Worm (Caenorhabditis elegans) whole organism, L4/young adult: Measurements from ENCODE around the gene srx-43.

ENCODE experiments used
- W03F9.2 ChIP-seq: fragments of 150-350 bp; optimal IDR thresholded peaks from 2 replicates; lab custom pipeline; 2014; ENCODE audit warnings: missing biosample characterization, missing genetic modification characterization
- dao-5 ChIP-seq: sonication (generic microtip); optimal IDR thresholded peaks from 2 replicates; lab custom pipeline; 2016; ENCODE audit warnings: missing genotype, missing genetic modification characterization, moderate library complexity, missing compliant biosample characterization
- him-1 ChIP-seq: sonication (generic microtip); optimal IDR thresholded peaks from 2 replicates; lab custom pipeline; 2016; ENCODE audit warnings: missing genotype, missing genetic modification reagents, missing genetic modification characterization, missing compliant biosample characterization

The srx-43 gene

ce11 chrV:16058872-16059271 is 41.1 kb downstream of the srx-43 start, which contains the start of gene F14H3.6:
F14H3.6 (minus strand) TSS chrV:16058893.
- no peak for TF ChIP-seq W03F9.2 (tag; lab: Kevin White, UChicago)
- no peak for TF ChIP-seq dao-5
- no peak for TF ChIP-seq him-1 (tag; lab: Kevin White, UChicago)

- TF ChIP-seq him-1 (tag; lab: Kevin White, UChicago) (no peak), dao-5 (no peak), W03F9.2 (tag; lab: Kevin White, UChicago) (no peak)
Measured at ce11 chrV:16060135-16060534, 42.4 kb downstream of the srx-43 start, which contains the start of gene F14H3.15. F14H3.15 (minus strand) TSS chrV:16060235.

ce11 chrV:16061993-16062392 is 44.2 kb downstream of the srx-43 start, which contains the start of gene fbxa-100:
fbxa-100 (minus strand) TSS chrV:16062093.
- TF ChIP-seq him-1 (tag; lab: Kevin White, UChicago) (no peak), dao-5 (no peak), W03F9.2 (tag; lab: Kevin White, UChicago) (no peak)

- TF ChIP-seq W03F9.2 (tag; lab: Kevin White, UChicago) = no peak
- no peak for TF ChIP-seq him-1 (tag; lab: Kevin White, UChicago)
- no peak for TF ChIP-seq dao-5
Measured at ce11 chrV:16062788-16063187, 45.0 kb downstream of the srx-43 start, which contains the start of gene F14H3.14. F14H3.14 (minus strand) TSS chrV:16062888.

ce11 chrV:16068938-16069337 is 51.2 kb downstream of the srx-43 start, which contains the start of gene cyp-35D1:
cyp-35D1 (plus strand) TSS chrV:16069238.
- no peak for TF ChIP-seq dao-5
